Fruit fly (Drosophila melanogaster): ENCODE measurements around the gene CG5282.
A peak's percentile ranks its signal among the peaks of the same experiment; 100 is the strongest.

The CG5282 gene

dm6 chr3L:20387843-20388163 lies 38.1 kb downstream of the CG5282 start:
- TF ChIP-seq CG32121 (GFP tag; IDR thresholded peaks at IDR 0.05) = no peak
- no peak for TF ChIP-seq CG10348 (GFP tag; IDR thresholded peaks at IDR 0.05)
- TF ChIP-seq CG13204 (GFP tag; optimal IDR thresholded peaks at IDR 0.05) = peak; percentile 26
- no peak for TF ChIP-seq EcR (GFP tag; optimal IDR thresholded peaks at IDR 0.05)
- TF ChIP-seq Ets98B (GFP tag; IDR thresholded peaks at IDR 0.05) = no peak
- no peak for TF ChIP-seq CG15710 (tag; optimal IDR thresholded peaks at IDR 0.05)
- TF ChIP-seq CG8159 (tag; optimal IDR thresholded peaks at IDR 0.05) = no peak
- TF ChIP-seq gl (tag; optimal IDR thresholded peaks at IDR 0.05) = peak; percentile 45

- no peak for TF ChIP-seq CG34367 (tag; optimal IDR thresholded peaks at IDR 0.05)
- no peak for TF ChIP-seq CG15710 (tag; optimal IDR thresholded peaks at IDR 0.05)
- no peak for TF ChIP-seq CG9948 (tag; optimal IDR thresholded peaks at IDR 0.05)
- TF ChIP-seq EcR (GFP tag; optimal IDR thresholded peaks at IDR 0.05) = peak; percentile 18
- no peak for TF ChIP-seq Pif1B (GFP tag; optimal IDR thresholded peaks at IDR 0.05)
- TF ChIP-seq rn (GFP tag; IDR thresholded peaks at IDR 0.05) = no peak
- no peak for TF ChIP-seq Ets98B (GFP tag; IDR thresholded peaks at IDR 0.05)
- no peak for TF ChIP-seq CG14655 (GFP tag; optimal IDR thresholded peaks at IDR 0.05)
- TF ChIP-seq fd96Ca (GFP tag; IDR thresholded peaks at IDR 0.05) = no peak
- TF ChIP-seq Pif1A (GFP tag; optimal IDR thresholded peaks at IDR 0.05) = no peak
- TF ChIP-seq CG32121 (GFP tag; IDR thresholded peaks at IDR 0.05) = peak; percentile 36; the same call in 1 of the 2 replicates
- no peak for TF ChIP-seq D1 (tag; optimal IDR thresholded peaks at IDR 0.05)
Measured at dm6 chr3L:20387038-20387842, 38.6 kb downstream of the CG5282 start.

- TF ChIP-seq CG15710 (tag; optimal IDR thresholded peaks at IDR 0.05) (no peak), Snoo (tag; optimal IDR thresholded peaks at IDR 0.05) (no peak), CG34367 (tag; optimal IDR thresholded peaks at IDR 0.05) (no peak), Pif1B (GFP tag; optimal IDR thresholded peaks at IDR 0.05) (no peak), gl (tag; optimal IDR thresholded peaks at IDR 0.05) (no peak), D1 (tag; optimal IDR thresholded peaks at IDR 0.05) (no peak), CG13204 (GFP tag; optimal IDR thresholded peaks at IDR 0.05) (peak; percentile 87), EcR (GFP tag; optimal IDR thresholded peaks at IDR 0.05) (peak; percentile 57), CG10348 (GFP tag; IDR thresholded peaks at IDR 0.05) (no peak), Ets98B (GFP tag; IDR thresholded peaks at IDR 0.05) (no peak), CG9948 (tag; optimal IDR thresholded peaks at IDR 0.05) (no peak), rn (GFP tag; IDR thresholded peaks at IDR 0.05) (no peak)
Measured at dm6 chr3L:20385969-20386370, 39.9 kb downstream of the CG5282 start.

- TF ChIP-seq CG8159 (tag; optimal IDR thresholded peaks at IDR 0.05) = no peak
- TF ChIP-seq EcR (GFP tag; optimal IDR thresholded peaks at IDR 0.05) = peak; percentile 15
Measured at dm6 chr3L:20385408-20385807, 40.5 kb downstream of the CG5282 start.

dm6 chr3L:20385006-20385405 lies 40.9 kb downstream of the CG5282 start:
- TF ChIP-seq fd96Ca (GFP tag; IDR thresholded peaks at IDR 0.05) (no peak), CG8301 (tag; optimal IDR thresholded peaks at IDR 0.05) (no peak), CG8159 (tag; optimal IDR thresholded peaks at IDR 0.05) (no peak), D1 (tag; optimal IDR thresholded peaks at IDR 0.05) (no peak), CG4496 (GFP tag; IDR thresholded peaks at IDR 0.05) (no peak), CG34367 (tag; optimal IDR thresholded peaks at IDR 0.05) (no peak), CG32121 (GFP tag; IDR thresholded peaks at IDR 0.05) (no peak), Pif1A (GFP tag; optimal IDR thresholded peaks at IDR 0.05) (no peak), Pif1B (GFP tag; optimal IDR thresholded peaks at IDR 0.05) (no peak), EcR (GFP tag; optimal IDR thresholded peaks at IDR 0.05) (no peak), CG13204 (GFP tag; optimal IDR thresholded peaks at IDR 0.05) (no peak), Ets98B (GFP tag; IDR thresholded peaks at IDR 0.05) (no peak)

- TF ChIP-seq D1 (tag; optimal IDR thresholded peaks at IDR 0.05) (peak; percentile 68), CG12605 (GFP tag; IDR thresholded peaks at IDR 0.05) (no peak), CG13204 (GFP tag; optimal IDR thresholded peaks at IDR 0.05) (no peak), Pif1B (GFP tag; optimal IDR thresholded peaks at IDR 0.05) (peak; percentile 5), CG9948 (tag; optimal IDR thresholded peaks at IDR 0.05) (peak; percentile 61), CG8159 (tag; optimal IDR thresholded peaks at IDR 0.05) (peak; percentile 75), rn (GFP tag; IDR thresholded peaks at IDR 0.05) (no peak), gl (tag; optimal IDR thresholded peaks at IDR 0.05) (no peak), CG8301 (tag; optimal IDR thresholded peaks at IDR 0.05) (peak; percentile 59), CG10348 (GFP tag; IDR thresholded peaks at IDR 0.05) (no peak), Ets98B (GFP tag; IDR thresholded peaks at IDR 0.05) (no peak), CG14655 (GFP tag; optimal IDR thresholded peaks at IDR 0.05) (no peak), CG4496 (GFP tag; IDR thresholded peaks at IDR 0.05) (0 out of 3 replicates have a peak, but pooled peaks have one; percentile 55), CG15710 (tag; optimal IDR thresholded peaks at IDR 0.05) (peak; percentile 69), EcR (GFP tag; optimal IDR thresholded peaks at IDR 0.05) (no peak), CG32121 (GFP tag; IDR thresholded peaks at IDR 0.05) (peak; percentile 49; the same call in 1 of the 2 replicates), CG34367 (tag; optimal IDR thresholded peaks at IDR 0.05) (peak; percentile 36), CG17806 (tag; optimal IDR thresholded peaks at IDR 0.05) (peak; percentile 57), fd96Ca (GFP tag; IDR thresholded peaks at IDR 0.05) (no peak), Pif1A (GFP tag; optimal IDR thresholded peaks at IDR 0.05) (no peak), Snoo (tag; optimal IDR thresholded peaks at IDR 0.05) (peak; percentile 64)
Measured at dm6 chr3L:20384086-20384810, 41.6 kb downstream of the CG5282 start, which contains the start of the genes CG5498 and fbl. CG5498 (minus strand) TSS chr3L:20384109. fbl (plus strand) TSS chr3L:20384429.
